Fruit fly (Drosophila melanogaster) whole organism, wandering third instar larva: ENCODE measurements around the gene CG42489.

Experiments
- HLH106 ChIP-seq: fragments of 200-800 bp; optimal IDR thresholded peaks from 3 replicates; lab custom pipeline; 2019; ENCODE audit warnings: missing biosample characterization, mild to moderate bottlenecking, missing genetic modification characterization, moderate library complexity
- Hnf4 ChIP-seq: fragments of 200-800 bp; sonication (Bioruptor generic); optimal IDR thresholded peaks from 2 replicates; lab custom pipeline; 2016; ENCODE audit warnings: missing biosample characterization, mild to moderate bottlenecking, missing genetic modification characterization
- br ChIP-seq: fragments of 200-800 bp; sonication (Bioruptor generic); optimal IDR thresholded peaks from 2 replicates; lab custom pipeline; 2016; ENCODE audit warnings: missing biosample characterization, missing genetic modification characterization
- dmrt93B ChIP-seq: fragments of 200-800 bp; sonication (Bioruptor generic); optimal IDR thresholded peaks from 2 replicates; lab custom pipeline; 2018; ENCODE audit warnings: missing biosample characterization, mild to moderate bottlenecking, missing genetic modification characterization
- ey ChIP-seq: fragments of 200-800 bp; sonication (Bioruptor generic); optimal IDR thresholded peaks from 2 replicates; lab custom pipeline; 2016; ENCODE audit warnings: missing biosample characterization, missing genetic modification characterization
- fru ChIP-seq: fragments of 200-800 bp; sonication (Bioruptor generic); optimal IDR thresholded peaks from 3 replicates; lab custom pipeline; 2016; ENCODE audit warnings: missing biosample characterization, mild to moderate bottlenecking, missing genetic modification characterization
- h ChIP-seq: fragments of 200-800 bp; sonication (Bioruptor generic); optimal IDR thresholded peaks from 3 replicates; lab custom pipeline; 2016; ENCODE audit warnings: missing biosample characterization, mild to moderate bottlenecking, missing genetic modification characterization
- jim ChIP-seq: fragments of 175-275, 200-325 bp; sonication (Bioruptor generic); optimal IDR thresholded peaks from 2 replicates; lab custom pipeline; 2016; ENCODE audit warnings: missing biosample characterization, mild to moderate bottlenecking, missing genetic modification characterization
- psq ChIP-seq: fragments of 200-800 bp; sonication (Bioruptor generic); optimal IDR thresholded peaks from 3 replicates; lab custom pipeline; 2017; ENCODE audit warnings: missing biosample characterization, mild to moderate bottlenecking, missing genetic modification characterization, moderate library complexity
- rgr ChIP-seq: fragments of 200-800 bp; sonication (Bioruptor generic); optimal IDR thresholded peaks from 3 replicates; lab custom pipeline; 2016; ENCODE audit warnings: missing biosample characterization, mild to moderate bottlenecking, missing genetic modification characterization
- sv ChIP-seq: fragments of 200-800 bp; sonication (Bioruptor generic); optimal IDR thresholded peaks from 3 replicates; lab custom pipeline; 2016; ENCODE audit warnings: missing biosample characterization, missing genetic modification characterization

DNA sequence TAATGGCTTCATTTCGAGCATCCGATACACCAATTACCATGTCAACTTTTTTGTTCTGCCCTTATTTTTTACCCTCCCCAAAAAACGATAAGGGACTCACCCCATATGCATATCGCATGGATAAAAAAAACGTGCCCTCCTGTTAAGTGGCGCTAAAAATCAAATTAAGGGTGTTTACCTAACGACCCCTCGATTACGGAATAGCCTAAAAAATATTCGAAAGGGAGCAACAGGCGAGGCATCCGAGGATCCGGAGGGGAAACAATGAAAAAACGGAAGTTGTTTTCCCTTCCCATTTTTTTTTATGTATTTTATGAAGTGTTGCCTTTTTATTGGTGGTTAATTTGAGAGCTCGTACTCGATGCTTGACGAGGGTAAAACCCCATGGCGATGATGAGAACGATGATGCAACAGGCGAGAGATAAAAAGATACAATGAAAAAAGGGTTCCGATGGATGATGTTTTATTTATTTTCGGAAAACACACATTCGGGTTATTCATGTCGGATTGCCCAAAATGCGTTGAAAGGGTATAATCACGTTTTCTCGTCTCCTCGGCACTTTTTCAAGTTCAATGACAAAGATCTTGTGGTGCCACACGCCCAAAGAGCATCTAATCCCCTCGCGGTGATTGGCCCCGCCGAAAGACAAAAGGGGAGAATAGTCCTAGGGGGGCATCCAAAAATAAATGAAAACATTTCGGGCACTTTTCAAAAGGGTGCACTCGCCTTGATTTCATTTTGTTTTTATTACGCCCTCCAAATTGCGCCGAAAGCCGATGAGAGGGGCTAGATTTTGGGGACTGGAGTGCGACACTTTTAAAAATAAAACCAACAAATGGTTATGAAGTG lies 30.0 kb upstream of the CG42489 start, which contains the start of gene CG44227:
- TF ChIP-seq sv (GFP tag; lab: Kevin White, UChicago) (no peak), jim (no peak), fru (GFP tag; lab: Kevin White, UChicago) (no peak), rgr (GFP tag; lab: Kevin White, UChicago) (no peak), HLH106 (tag; lab: Kevin White, UChicago) (no peak), psq (no peak), dmrt93B (GFP tag; lab: Kevin White, UChicago) (no peak), Hnf4 (no peak), h (GFP tag; lab: Kevin White, UChicago) (no peak), br (GFP tag; lab: Kevin White, UChicago) (no peak), ey (GFP tag; lab: Kevin White, UChicago) (no peak)
